Worm (Caenorhabditis elegans): ENCODE data around the gene lgc-28.
"Not testable (repeated sequence)": the region's sequence is repeated elsewhere in the genome, so short reads cannot be mapped to it uniquely, and the experiment has no call there.

lgc-28 gene

ce11 chrII:2673534-2673933, 48.6 kb downstream of the lgc-28 start, which contains the start of the genes F22E5.20 and F22E5.1:
TSS of gene F22E5.20 (minus strand) at chrII:2673634.
TSS of gene F22E5.1 (plus strand) at chrII:2673775.
- TF ChIP-seq nhr-76, jun-1, fos-1 (tag; optimal IDR thresholded peaks at IDR 0.05): not testable (repeated sequence)

Measured in whole organism, L3 larva.